Worm (Caenorhabditis elegans) whole organism, midembryonic: ENCODE results near the gene F10E9.12.

Source experiments
- T22C8.4 ChIP-seq: fragments of 200-800 bp; sonication (Bioruptor generic); IDR thresholded peaks from 2 replicates; pipeline ENCODE4 v1.3.6; 2022; ENCODE audit warnings: missing genetic modification characterization, missing compliant biosample characterization
- cog-1 ChIP-seq: sonication (generic microtip); optimal IDR thresholded peaks from 2 replicates; lab custom pipeline; 2016; ENCODE audit warnings: missing genetic modification characterization, missing compliant biosample characterization
- flt-1 ChIP-seq: fragments of 200-800 bp; sonication (Bioruptor generic); IDR thresholded peaks from 2 replicates; pipeline ENCODE4 v1.3.6; 2022; ENCODE audit warnings: missing genetic modification characterization, missing compliant biosample characterization
- klf-2 ChIP-seq: fragments of 200-800 bp; sonication (Bioruptor generic); conservative IDR thresholded peaks from 2 replicates; pipeline ENCODE4 v1.3.6; 2022; ENCODE audit warnings: missing genetic modification reagents, missing genetic modification characterization, missing compliant biosample characterization
- med-1 ChIP-seq: sonication (generic microtip); optimal IDR thresholded peaks from 2 replicates; lab custom pipeline; 2017; ENCODE audit warnings: missing genetic modification characterization, mild to moderate bottlenecking, missing compliant biosample characterization, antibody characterized with exemption, missing genetic modification reagents; ENCODE audit not compliant: insufficient read depth
- ref-1 ChIP-seq: fragments of 200-800 bp; sonication (Bioruptor generic); conservative IDR thresholded peaks from 2 replicates; pipeline ENCODE4 v1.3.6; 2022; ENCODE audit warnings: missing genetic modification reagents, missing genetic modification characterization, missing compliant biosample characterization
- tab-1 ChIP-seq: fragments of 200-800 bp; sonication (Bioruptor generic); IDR thresholded peaks from 2 replicates; pipeline ENCODE4 v1.3.6; 2022; ENCODE audit warnings: missing genetic modification characterization, missing compliant biosample characterization
- ztf-23 ChIP-seq: fragments of 200-800 bp; sonication (Bioruptor generic); IDR thresholded peaks from 2 replicates; pipeline ENCODE4 v1.3.6; 2022; ENCODE audit warnings: missing genetic modification reagents, missing genetic modification characterization, missing compliant biosample characterization
- ztf-29 ChIP-seq: fragments of 200-800 bp; sonication (Bioruptor generic); IDR thresholded peaks from 2 replicates; pipeline ENCODE4 v1.3.6; 2022; ENCODE audit warnings: missing genetic modification reagents, missing genetic modification characterization, missing compliant biosample characterization

DNA sequence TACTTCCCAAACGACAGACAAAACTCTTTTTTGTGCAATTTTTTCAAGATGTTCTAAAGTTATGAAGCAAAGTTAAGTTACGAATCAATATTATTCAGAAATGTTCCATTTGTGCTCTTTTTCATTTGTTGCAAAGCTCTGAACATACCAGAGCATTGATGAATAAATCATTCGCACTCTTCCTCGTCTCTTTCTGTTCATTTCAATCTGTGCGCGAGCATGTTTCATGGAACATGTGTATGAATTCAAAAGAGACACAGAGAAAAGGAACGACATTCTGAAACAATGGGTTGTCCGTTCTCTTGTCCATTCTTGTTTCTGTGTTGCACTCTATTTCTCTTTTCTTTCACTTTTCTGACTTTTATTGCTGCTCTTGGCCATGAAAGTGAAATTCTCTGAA is 44.0 kb upstream of the F10E9.12 start:
- no peak for TF ChIP-seq med-1 (GFP tag; lab: Kevin White, UChicago)
- TF ChIP-seq T22C8.4, result no peak
- TF ChIP-seq tab-1 (GFP tag; lab: Robert Waterston, UW), result no peak
- no peak for TF ChIP-seq cog-1 (tag; lab: Kevin White, UChicago)
- TF ChIP-seq ztf-29, result no peak
- no peak for TF ChIP-seq klf-2 (GFP tag; lab: Robert Waterston, UW)
- no peak for TF ChIP-seq flt-1 (GFP tag; lab: Robert Waterston, UW)
- TF ChIP-seq ztf-23 (GFP tag; lab: Robert Waterston, UW), result no peak
- TF ChIP-seq ref-1 (GFP tag; lab: Robert Waterston, UW), result no peak
